Worm (Caenorhabditis elegans) whole organism, mixed stage, embryonic: Measurements from ENCODE around the gene dot-1.4.

Experiments
- lsy-2 ChIP-seq: fragments of 150-350 bp; optimal IDR thresholded peaks from 2 replicates; lab custom pipeline; 2014; ENCODE audit warnings: missing biosample characterization, missing genetic modification characterization
- mab-5 ChIP-seq: fragments of 150-350 bp; optimal IDR thresholded peaks from 2 replicates; lab custom pipeline; 2014; ENCODE audit warnings: missing biosample characterization, missing genetic modification characterization
- nhr-28 ChIP-seq: fragments of 150-350 bp; optimal IDR thresholded peaks from 2 replicates; lab custom pipeline; 2014; ENCODE audit warnings: missing biosample characterization, missing genetic modification characterization
- nhr-76 ChIP-seq: sonication (generic microtip); optimal IDR thresholded peaks from 2 replicates; lab custom pipeline; 2017; ENCODE audit warnings: missing biosample characterization, missing genetic modification characterization
- sem-2 ChIP-seq: fragments of 200-800 bp; sonication (Bioruptor generic); optimal IDR thresholded peaks from 2 replicates; lab custom pipeline; 2018; ENCODE audit warnings: mild to moderate bottlenecking, missing genetic modification characterization, missing compliant biosample characterization
- sptf-1 ChIP-seq: sonication (generic microtip); optimal IDR thresholded peaks from 2 replicates; lab custom pipeline; 2017; ENCODE audit warnings: mild to moderate bottlenecking, missing genetic modification characterization, moderate library complexity, missing compliant biosample characterization
- tbx-8 ChIP-seq: fragments of 200-800 bp; sonication (Bioruptor generic); optimal IDR thresholded peaks from 2 replicates; lab custom pipeline; 2018; ENCODE audit warnings: mild to moderate bottlenecking, missing genetic modification characterization, moderate library complexity, missing compliant biosample characterization
- unc-39 ChIP-seq: fragments of 150-350 bp; optimal IDR thresholded peaks from 2 replicates; lab custom pipeline; 2014; ENCODE audit warnings: missing biosample characterization, missing genetic modification characterization
- ztf-11 ChIP-seq: fragments of 150-350 bp; optimal IDR thresholded peaks from 2 replicates; lab custom pipeline; 2014; ENCODE audit warnings: missing biosample characterization, missing genetic modification characterization

DNA sequence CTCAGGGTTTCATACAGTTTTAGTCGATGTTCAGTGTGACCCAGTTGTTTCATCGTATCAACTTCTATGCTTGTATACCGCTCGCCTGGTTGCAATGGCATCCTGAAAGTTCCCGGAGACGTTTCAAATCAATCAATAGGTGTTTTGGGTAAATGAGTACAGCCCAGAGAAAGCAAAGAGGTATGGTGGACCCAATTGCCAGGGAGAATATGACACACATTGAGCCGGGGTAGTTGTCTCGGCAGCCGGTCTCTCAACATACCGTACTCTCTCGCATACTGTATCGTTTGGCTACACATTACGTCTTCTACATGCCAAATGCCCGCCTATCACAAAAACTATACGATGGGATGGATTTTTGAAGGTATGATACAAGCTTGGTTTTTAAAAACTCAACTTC is 33.4 kb downstream of the dot-1.4 start, which contains the start of gene Y62H9A.9:
- TF ChIP-seq mab-5 (tag; lab: Kevin White, UChicago) (no peak), unc-39 (tag; lab: Kevin White, UChicago) (no peak), ztf-11 (no peak), tbx-8 (GFP tag; lab: Kevin White, UChicago) (no peak), nhr-76 (tag; lab: Kevin White, UChicago) (no peak), sem-2 (GFP tag; lab: Kevin White, UChicago) (no peak), lsy-2 (no peak), nhr-28 (tag; lab: Kevin White, UChicago) (no peak), sptf-1 (tag; lab: Kevin White, UChicago) (no peak)
